Worm (Caenorhabditis elegans) whole organism, L1 larva: Measurements from ENCODE around the gene srh-122.

Experiments used
- F16B12.6 ChIP-seq: fragments of 150-350 bp; optimal IDR thresholded peaks from 2 replicates; lab custom pipeline; 2014; ENCODE audit warnings: missing biosample characterization, missing genetic modification characterization
- aly-2 ChIP-seq: fragments of 150-350 bp; optimal IDR thresholded peaks from 2 replicates; lab custom pipeline; 2014; ENCODE audit warnings: missing biosample characterization, missing genetic modification characterization
- blmp-1 ChIP-seq: fragments of 150-350 bp; optimal IDR thresholded peaks from 2 replicates; lab custom pipeline; 2014; ENCODE audit warnings: missing biosample characterization, missing genetic modification characterization
- ceh-63 ChIP-seq: fragments of 200-800 bp; sonication (Bioruptor generic); optimal IDR thresholded peaks from 2 replicates; lab custom pipeline; 2018; ENCODE audit warnings: mild to moderate bottlenecking, missing genetic modification characterization, missing compliant biosample characterization
- ceh-8 ChIP-seq: fragments of 200-800 bp; sonication (Bioruptor generic); optimal IDR thresholded peaks from 2 replicates; lab custom pipeline; 2018; ENCODE audit warnings: mild to moderate bottlenecking, missing genetic modification characterization, moderate library complexity, missing compliant biosample characterization
- ces-1 ChIP-seq: fragments of 150-350 bp; optimal IDR thresholded peaks from 2 replicates; lab custom pipeline; 2014; ENCODE audit warnings: missing biosample characterization, missing genetic modification reagents, missing genetic modification characterization
- egl-27 ChIP-seq, 2 experiments: fragments of 150-350 bp in 1 of 2; sonication (generic microtip); optimal IDR thresholded peaks; 3 replicates each; lab custom pipeline; 2017 to 2018; ENCODE audit warnings: missing biosample characterization in 2 of 2, missing genetic modification characterization in 2 of 2, missing genetic modification reagents in 2 of 2
- elt-2 ChIP-seq: sonication (generic microtip); optimal IDR thresholded peaks from 2 replicates; lab custom pipeline; 2016; ENCODE audit warnings: missing genetic modification characterization, mild to moderate bottlenecking, inconsistent platforms, missing compliant biosample characterization, missing genetic modification reagents
- ets-5 ChIP-seq: fragments of 200-800 bp; sonication (Bioruptor generic); IDR thresholded peaks from 2 replicates; pipeline ENCODE4 v1.3.6; 2022; ENCODE audit warnings: missing genetic modification characterization, missing compliant biosample characterization
- fkh-4 ChIP-seq: sonication (generic microtip); optimal IDR thresholded peaks from 2 replicates; lab custom pipeline; 2016; ENCODE audit warnings: missing compliant biosample characterization, missing genetic modification characterization, borderline replicate concordance
- fkh-8 ChIP-seq: sonication (generic microtip); optimal IDR thresholded peaks from 2 replicates; lab custom pipeline; 2016; ENCODE audit warnings: mild to moderate bottlenecking, missing genetic modification characterization, missing compliant biosample characterization
- hpl-2 ChIP-seq: fragments of 150-350 bp; optimal IDR thresholded peaks from 2 replicates; lab custom pipeline; 2014; ENCODE audit warnings: missing biosample characterization, missing genetic modification reagents, missing genetic modification characterization
- irx-1 ChIP-seq: sonication (generic microtip); optimal IDR thresholded peaks from 2 replicates; lab custom pipeline; 2016; ENCODE audit warnings: missing genetic modification characterization, missing compliant biosample characterization
- jun-1 ChIP-seq: fragments of 150-350 bp; optimal IDR thresholded peaks from 2 replicates; lab custom pipeline; 2014; ENCODE audit warnings: missing biosample characterization, missing genetic modification reagents, missing genetic modification characterization
- lin-13 ChIP-seq: fragments of 150-350 bp; optimal IDR thresholded peaks from 2 replicates; lab custom pipeline; 2014; ENCODE audit warnings: missing biosample characterization, missing genetic modification reagents, missing genetic modification characterization
- lin-14 ChIP-seq: fragments of 200-800 bp; sonication (Bioruptor generic); optimal IDR thresholded peaks from 2 replicates; lab custom pipeline; 2018; ENCODE audit warnings: mild to moderate bottlenecking, missing genetic modification characterization, moderate library complexity, missing compliant biosample characterization
- lin-35 ChIP-seq, 2 experiments: fragments of 150-350 bp; optimal IDR thresholded peaks; 2 replicates each; lab custom pipeline; 2014; ENCODE audit warnings: missing biosample characterization in 2 of 2, missing genetic modification characterization in 2 of 2, missing genetic modification reagents in 2 of 2
- lin-39 ChIP-seq: fragments of 150-350 bp; optimal IDR thresholded peaks from 2 replicates; lab custom pipeline; 2014; ENCODE audit warnings: missing biosample characterization, missing genetic modification reagents, missing genetic modification characterization
- lir-3 ChIP-seq: sonication (generic microtip); optimal IDR thresholded peaks from 2 replicates; lab custom pipeline; 2016; ENCODE audit warnings: mild to moderate bottlenecking, missing genetic modification characterization, moderate library complexity, missing compliant biosample characterization; ENCODE audit not compliant: poor library complexity
- lsy-2 ChIP-seq, 2 experiments: fragments of 150-350 bp; optimal IDR thresholded peaks; 2 replicates each; lab custom pipeline; 2014; ENCODE audit warnings: missing biosample characterization in 2 of 2, missing genetic modification characterization in 2 of 2
- mep-1 ChIP-seq: fragments of 150-350 bp; optimal IDR thresholded peaks from 2 replicates; lab custom pipeline; 2014; ENCODE audit warnings: missing biosample characterization, missing genetic modification characterization
- nhr-11 ChIP-seq: fragments of 150-350 bp; optimal IDR thresholded peaks from 2 replicates; lab custom pipeline; 2014; ENCODE audit warnings: missing biosample characterization, missing genetic modification characterization
- nhr-71 ChIP-seq: sonication (generic microtip); optimal IDR thresholded peaks from 2 replicates; lab custom pipeline; 2016; ENCODE audit warnings: mild to moderate bottlenecking, missing genetic modification characterization, moderate library complexity, missing compliant biosample characterization
- nhr-77 ChIP-seq: fragments of 150-350 bp; optimal IDR thresholded peaks from 2 replicates; lab custom pipeline; 2014; ENCODE audit warnings: missing biosample characterization, missing genetic modification characterization
- nhr-84 ChIP-seq: sonication (generic microtip); optimal IDR thresholded peaks from 2 replicates; lab custom pipeline; 2017; ENCODE audit warnings: missing biosample characterization, missing genetic modification characterization
- nhr-90 ChIP-seq: sonication (generic microtip); optimal IDR thresholded peaks from 2 replicates; lab custom pipeline; 2016; ENCODE audit warnings: mild to moderate bottlenecking, missing genetic modification characterization, missing compliant biosample characterization; ENCODE audit not compliant: poor library complexity
- pax-3 ChIP-seq: fragments of 200-800 bp; sonication (Bioruptor generic); optimal IDR thresholded peaks from 2 replicates; lab custom pipeline; 2018; ENCODE audit warnings: mild to moderate bottlenecking, missing genetic modification characterization, moderate library complexity, missing compliant biosample characterization
- pqm-1 ChIP-seq: sonication (generic microtip); optimal IDR thresholded peaks from 3 replicates; lab custom pipeline; 2017; ENCODE audit warnings: missing biosample characterization, missing genetic modification characterization
- skn-1 ChIP-seq: fragments of 150-350 bp; optimal IDR thresholded peaks from 2 replicates; lab custom pipeline; 2014; ENCODE audit warnings: missing biosample characterization, missing genetic modification characterization
- sox-4 ChIP-seq: sonication (generic microtip); optimal IDR thresholded peaks from 2 replicates; lab custom pipeline; 2016; ENCODE audit warnings: missing genetic modification characterization, missing compliant biosample characterization
- unc-30 ChIP-seq: sonication (generic microtip); optimal IDR thresholded peaks from 2 replicates; lab custom pipeline; 2017; ENCODE audit warnings: missing biosample characterization, missing genetic modification characterization
- unc-62 ChIP-seq: fragments of 150-350 bp; optimal IDR thresholded peaks from 2 replicates; lab custom pipeline; 2014; ENCODE audit warnings: missing biosample characterization, missing genetic modification reagents, missing genetic modification characterization
- vab-15 ChIP-seq: sonication (generic microtip); optimal IDR thresholded peaks from 2 replicates; lab custom pipeline; 2017; ENCODE audit warnings: missing genotype, mild to moderate bottlenecking, missing genetic modification characterization, missing compliant biosample characterization
- zag-1 ChIP-seq: fragments of 150-350 bp; optimal IDR thresholded peaks from 2 replicates; lab custom pipeline; 2014; ENCODE audit warnings: missing biosample characterization, missing genetic modification characterization
- ztf-11 ChIP-seq, 2 experiments: sonication (generic microtip); optimal IDR thresholded peaks; 2 replicates each; lab custom pipeline; 2016 to 2017; ENCODE audit warnings: missing genetic modification characterization in 2 of 2, missing biosample characterization in 1 of 2, missing compliant biosample characterization in 1 of 2
- ztf-4 ChIP-seq: fragments of 150-350 bp; optimal IDR thresholded peaks from 2 replicates; lab custom pipeline; 2014; ENCODE audit warnings: missing biosample characterization, missing genetic modification characterization

The srh-122 gene

DNA sequence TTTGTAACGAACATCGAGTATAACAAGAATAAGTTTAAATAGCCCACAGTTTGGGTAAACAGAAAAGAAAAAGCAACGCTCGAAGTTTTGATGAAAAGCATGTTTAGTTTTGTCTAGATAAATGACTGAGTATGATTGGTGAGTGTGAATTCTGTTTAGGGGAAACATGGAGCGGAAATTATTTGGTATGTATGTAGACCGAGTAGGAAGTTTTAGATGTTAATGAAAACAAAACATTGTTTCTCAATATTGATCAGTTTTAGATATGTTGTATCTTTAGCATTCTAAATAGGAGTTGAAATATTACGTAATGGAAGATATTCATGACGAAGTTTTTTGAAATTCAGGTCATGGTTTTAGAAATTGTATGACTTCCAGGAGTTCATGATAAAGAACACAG, 34.8 kb upstream of the srh-122 start, which contains the start of gene srbc-63:
srbc-63 (minus strand) TSS at position 101 of the 400 bp plus-strand sequence.
- TF ChIP-seq irx-1 (tag; lab: Kevin White, UChicago) (no peak), ztf-4 (tag; lab: Kevin White, UChicago) (no peak), ceh-63 (GFP tag; lab: Kevin White, UChicago) (no peak), ceh-8 (no peak), zag-1 (tag; lab: Kevin White, UChicago) (no peak), lir-3 (tag; lab: Kevin White, UChicago) (no peak), F16B12.6 (tag; lab: Kevin White, UChicago) (no peak), unc-62 (GFP tag; lab: Kevin White, UChicago) (no peak), nhr-77 (tag; lab: Kevin White, UChicago) (no peak), nhr-11 (tag; lab: Kevin White, UChicago) (no peak), aly-2 (tag; lab: Kevin White, UChicago) (no peak), blmp-1 (tag; lab: Kevin White, UChicago) (no peak), lsy-2 (tag; optimal IDR thresholded peaks at IDR 0.05; lab: Kevin White, UChicago) (no peak), nhr-90 (no peak), lin-14 (GFP tag; lab: Kevin White, UChicago) (no peak), pax-3 (tag; lab: Kevin White, UChicago) (no peak), egl-27 (tag; optimal IDR thresholded peaks at IDR 0.05; lab: Kevin White, UChicago) (no peak), elt-2 (tag; lab: Kevin White, UChicago) (no peak), skn-1 (no peak)
- TF ChIP-seq, all 84 proteins: peak for 0

ce11 chrV:15406928-15407327, 29.1 kb upstream of the srh-122 start, which contains the start of gene srh-257:
Gene srh-257, plus strand, starts transcription at chrV:15407228.
- TF ChIP-seq fkh-4, result no peak
- no peak for TF ChIP-seq lin-39 (tag; lab: Kevin White, UChicago)
- TF ChIP-seq sox-4, result no peak
- no peak for TF ChIP-seq ztf-11 (tag; optimal IDR thresholded peaks at IDR 0.05; lab: Kevin White, UChicago)
- no peak for TF ChIP-seq lir-3 (tag; lab: Kevin White, UChicago)
- TF ChIP-seq mep-1 (tag; lab: Kevin White, UChicago), result no peak
- TF ChIP-seq nhr-90, result no peak
- TF ChIP-seq ceh-63 (GFP tag; lab: Kevin White, UChicago), result no peak
- TF ChIP-seq, all 84 proteins: peak for 0

- TF ChIP-seq nhr-84 (tag; lab: Kevin White, UChicago) (no peak), fkh-8 (tag; lab: Kevin White, UChicago) (no peak), fkh-4 (no peak), unc-62 (GFP tag; lab: Kevin White, UChicago) (no peak), jun-1 (no peak), sox-4 (no peak), ets-5 (GFP tag; lab: Robert Waterston, UW) (no peak), lin-13 (GFP tag; lab: Kevin White, UChicago) (no peak), pqm-1 (no peak), lin-35 (GFP tag; optimal IDR thresholded peaks at IDR 0.05; lab: Kevin White, UChicago) (no peak), unc-30 (tag; lab: Kevin White, UChicago) (no peak), ztf-11 (tag; optimal IDR thresholded peaks at IDR 0.05; lab: Kevin White, UChicago) (no peak), nhr-90 (no peak), ces-1 (GFP tag; lab: Kevin White, UChicago) (no peak), vab-15 (tag; lab: Kevin White, UChicago) (no peak)
Observed at ce11 chrV:15404859-15405258, 27.1 kb upstream of the srh-122 start, which contains the start of gene srh-258. Gene srh-258, plus strand, starts transcription at chrV:15405159.

DNA sequence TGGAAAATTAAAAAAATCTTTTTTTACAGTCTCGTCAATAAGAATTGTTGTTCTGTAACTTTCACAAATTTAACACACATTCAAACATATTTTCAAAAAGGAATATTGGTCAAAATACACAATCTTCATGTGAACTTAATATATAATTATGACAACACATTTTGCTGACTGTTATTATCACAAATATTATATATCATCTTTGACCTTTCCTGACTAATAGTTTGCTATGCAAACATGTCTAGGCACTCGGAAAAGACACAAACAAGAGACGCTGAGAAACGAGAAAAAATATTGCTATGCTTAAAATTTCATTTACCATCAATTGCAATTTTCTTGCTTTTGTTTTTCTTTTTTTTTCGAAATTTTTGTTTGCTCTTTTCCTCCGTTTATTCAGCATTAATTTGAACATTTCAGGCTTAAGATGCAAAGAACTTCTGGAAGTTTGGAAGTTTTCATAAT, 24.1 kb upstream of the srh-122 start, which contains the start of gene fbxa-135:
fbxa-135 (plus strand) TSS at position 409 of the 459 bp plus-strand sequence.
- TF ChIP-seq nhr-71 (tag; lab: Kevin White, UChicago), result no peak
- peak; percentile 3 for TF ChIP-seq elt-2 (tag; lab: Kevin White, UChicago)
- no peak for TF ChIP-seq hpl-2
